Worm (Caenorhabditis elegans) whole organism, L4/young adult: ENCODE data around the gene sdz-8.

Experiments used
- W03F9.2 ChIP-seq: fragments of 150-350 bp; optimal IDR thresholded peaks from 2 replicates; lab custom pipeline; 2014; ENCODE audit warnings: missing biosample characterization, missing genetic modification characterization
- dao-5 ChIP-seq: sonication (generic microtip); optimal IDR thresholded peaks from 2 replicates; lab custom pipeline; 2016; ENCODE audit warnings: missing genotype, missing genetic modification characterization, moderate library complexity, missing compliant biosample characterization
- him-1 ChIP-seq: sonication (generic microtip); optimal IDR thresholded peaks from 2 replicates; lab custom pipeline; 2016; ENCODE audit warnings: missing genotype, missing genetic modification reagents, missing genetic modification characterization, missing compliant biosample characterization

- TF ChIP-seq W03F9.2 (tag; lab: Kevin White, UChicago) (no peak), him-1 (no peak), dao-5 (tag; lab: Kevin White, UChicago) (no peak)
These were observed 48.6 kb upstream of the sdz-8 start, which contains the start of gene srx-87 for ce11 chrV:11564573-11564972.
